Worm (Caenorhabditis elegans): ENCODE results near the gene math-6.
"Not testable (repeated sequence)": the region's sequence is repeated elsewhere in the genome, so short reads cannot be mapped to it uniquely, and the experiment has no call there.

math-6 gene

DNA sequence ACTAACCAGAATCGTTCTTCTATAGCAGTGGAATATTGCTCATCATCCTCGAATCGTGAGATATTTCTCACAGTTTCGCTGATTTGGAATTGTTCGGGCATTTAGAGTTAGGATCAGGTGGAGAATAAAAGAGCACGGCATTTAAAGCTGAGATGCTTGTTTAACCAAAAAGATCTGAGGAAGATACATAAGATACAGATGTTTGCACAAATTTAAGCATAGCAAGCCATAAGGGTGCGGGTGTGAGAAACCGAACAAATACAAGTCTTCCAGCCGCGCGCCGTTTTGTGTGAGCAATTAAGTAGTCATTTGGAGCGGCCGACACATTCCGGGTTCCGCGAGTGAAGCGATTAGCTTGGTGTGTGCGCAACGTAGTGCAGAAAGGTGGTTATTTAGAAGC is 1.8 kb upstream of the math-6 start, which contains the start of gene math-7:
Gene math-7 (minus strand): TSS at position 101 of the 400 bp plus-strand sequence.
- no peak for TF ChIP-seq unc-62 (GFP tag; optimal IDR thresholded peaks at IDR 0.05)

DNA sequence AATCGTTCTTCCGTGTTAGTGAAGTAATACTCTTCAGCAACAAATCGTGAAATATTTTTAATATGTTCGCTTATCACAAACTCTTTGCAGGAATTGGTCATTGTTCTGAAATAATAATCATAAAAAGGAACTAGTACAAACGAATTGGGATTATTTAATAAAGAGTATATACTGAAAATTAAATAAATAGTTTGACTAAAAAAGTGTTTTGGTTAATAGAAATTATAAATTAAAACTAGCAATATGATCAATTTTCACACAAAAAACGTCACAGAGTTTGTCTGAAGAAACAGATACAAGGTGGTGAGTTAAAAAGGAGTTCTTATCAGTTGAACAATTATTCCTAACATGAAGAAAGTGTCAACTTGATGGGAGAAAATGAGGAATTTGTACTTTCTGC is 1.8 kb downstream of the math-6 start, which contains the start of gene math-5:
Gene math-5 (minus strand): TSS at position 101 of the 400 bp plus-strand sequence.
- TF ChIP-seq unc-62 (GFP tag; optimal IDR thresholded peaks at IDR 0.05): no peak

DNA sequence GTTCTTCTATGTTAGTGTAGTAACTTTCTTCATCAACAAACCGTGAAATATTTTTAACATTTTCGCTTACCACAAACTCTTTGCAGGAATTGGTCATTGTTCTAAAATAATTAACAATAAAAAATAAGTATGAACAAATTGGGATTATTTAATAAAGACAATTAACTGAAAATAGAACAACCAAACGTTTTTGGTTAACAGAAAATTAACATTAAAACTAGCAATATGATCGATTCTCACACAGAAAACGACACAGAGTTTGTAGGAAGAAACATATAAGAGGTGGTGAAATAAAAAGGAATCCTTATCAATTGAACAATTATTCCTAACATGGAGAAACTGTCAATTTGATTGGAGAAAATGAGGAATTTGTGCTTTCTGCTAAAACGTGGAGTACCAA is 5.9 kb downstream of the math-6 start, which contains the start of gene math-16:
Gene math-16 (minus strand): TSS at position 101 of the 400 bp plus-strand sequence.
- TF ChIP-seq unc-62 (GFP tag; optimal IDR thresholded peaks at IDR 0.05): no peak

DNA sequence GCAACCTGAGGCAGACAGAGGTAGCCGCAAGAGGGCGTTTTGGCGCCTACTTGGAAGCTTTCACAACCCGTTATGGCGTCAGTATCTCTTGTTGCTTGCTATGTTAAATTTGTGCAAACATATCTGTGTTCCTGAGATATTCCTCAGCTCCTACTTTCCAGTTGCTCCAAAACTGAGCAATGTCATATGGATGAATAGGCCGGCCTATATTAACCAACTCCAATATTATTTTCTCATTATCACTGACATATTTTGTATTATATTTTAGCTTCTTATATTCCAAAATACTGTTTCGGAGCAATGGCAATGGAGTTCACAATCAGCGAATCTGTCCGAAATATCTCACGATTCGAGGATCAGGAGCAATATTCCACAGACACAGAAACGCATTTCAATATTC is 8.9 kb downstream of the math-6 start, which contains the start of gene math-13:
Gene math-13 (plus strand): TSS at position 301 of the 400 bp plus-strand sequence.
- TF ChIP-seq unc-62 (GFP tag; optimal IDR thresholded peaks at IDR 0.05): no peak

DNA sequence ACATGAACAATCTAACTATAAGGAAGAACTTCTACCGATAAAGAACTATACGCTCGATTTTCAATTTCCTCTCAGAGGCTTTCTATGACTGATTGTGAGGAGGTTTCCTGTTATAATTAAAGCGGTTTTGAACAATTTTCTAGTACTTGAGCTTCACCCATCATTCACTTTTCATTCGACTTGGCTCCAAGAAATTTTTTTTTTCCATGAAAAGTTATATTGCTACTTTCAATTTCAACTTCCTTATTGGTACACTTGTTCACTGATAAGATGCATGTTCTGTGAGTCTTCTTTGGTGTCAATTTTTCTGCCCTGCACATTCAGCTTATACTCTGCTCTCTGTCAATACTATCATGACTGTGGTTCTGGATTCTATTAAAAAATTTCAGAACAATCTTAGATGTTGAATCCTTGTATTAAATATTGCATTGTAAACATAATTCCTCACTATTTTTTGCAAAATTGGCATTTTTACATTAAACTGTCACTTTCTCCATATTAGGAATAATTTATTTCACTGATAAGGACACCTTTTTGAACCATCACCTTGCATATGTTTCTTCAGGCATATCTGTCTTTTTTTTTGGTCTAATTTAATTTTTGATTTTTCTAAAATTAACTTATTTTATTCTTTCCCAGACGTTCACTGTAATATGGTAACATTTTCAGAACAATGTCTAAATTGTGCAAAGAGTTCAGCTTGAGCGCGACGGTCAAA is 13.5 kb downstream of the math-6 start, which contains the start of gene math-10:
Gene math-10 (plus strand): TSS at position 668 of the 718 bp plus-strand sequence.
- no peak for TF ChIP-seq unc-62 (GFP tag; optimal IDR thresholded peaks at IDR 0.05)

DNA sequence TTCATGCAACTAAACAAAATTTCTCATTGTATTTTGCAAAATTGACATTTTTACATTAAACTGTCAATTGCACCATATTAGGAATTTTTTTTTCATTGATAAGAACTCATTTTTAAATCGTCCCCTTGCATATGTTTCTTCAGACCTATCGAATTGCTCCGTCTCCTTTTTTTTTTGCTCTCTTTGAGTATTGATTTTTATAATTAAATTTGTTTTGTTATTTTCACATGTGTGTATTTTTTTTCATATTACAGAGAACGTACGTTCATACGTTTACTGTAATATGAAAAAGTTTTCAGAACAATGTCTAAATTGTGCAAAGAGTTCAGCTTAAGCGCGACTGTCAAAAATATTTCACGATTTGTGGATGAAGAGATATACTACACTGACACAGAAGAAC is 15.4 kb downstream of the math-6 start, which contains the start of gene math-14:
Gene math-14 (plus strand): TSS at position 301 of the 400 bp plus-strand sequence.
- no peak for TF ChIP-seq unc-62 (GFP tag; optimal IDR thresholded peaks at IDR 0.05)

DNA sequence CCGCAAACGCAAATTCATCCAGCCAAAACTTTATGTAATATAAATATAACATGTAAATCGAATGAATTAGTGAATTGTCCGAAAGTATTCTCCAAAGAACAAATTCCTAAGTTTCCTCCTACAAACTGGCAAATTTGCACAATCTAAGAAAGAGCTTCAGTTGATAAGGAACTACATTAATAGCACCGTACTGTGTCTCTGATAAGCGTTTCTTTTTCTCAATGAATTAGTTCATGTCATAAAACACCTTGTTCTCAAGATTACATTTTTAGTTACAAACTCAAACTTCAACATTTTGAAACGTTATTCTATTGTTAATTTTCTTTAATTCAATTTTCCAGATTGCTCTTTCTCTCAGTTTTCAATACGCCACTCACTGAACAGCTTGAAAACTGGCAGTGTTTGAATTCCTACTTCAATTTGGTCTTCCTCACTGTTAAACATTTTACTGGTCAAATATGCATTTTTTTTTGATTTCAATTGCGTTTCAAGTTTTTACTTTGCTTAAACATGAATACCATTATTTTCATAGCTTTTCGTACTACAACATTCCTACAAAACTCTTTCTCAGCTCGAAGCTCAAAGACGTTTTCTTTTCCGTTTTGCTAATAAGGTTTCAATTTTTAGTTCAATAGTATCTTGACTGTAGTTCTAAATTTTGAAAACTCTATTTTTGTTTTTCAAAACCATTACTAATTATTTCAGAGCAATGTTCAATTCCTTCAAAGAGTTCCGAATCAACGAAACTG is 18.7 kb downstream of the math-6 start, which contains the start of gene math-15:
Gene math-15 (plus strand): TSS at position 699 of the 749 bp plus-strand sequence.
- no peak for TF ChIP-seq unc-62 (GFP tag; optimal IDR thresholded peaks at IDR 0.05)

DNA sequence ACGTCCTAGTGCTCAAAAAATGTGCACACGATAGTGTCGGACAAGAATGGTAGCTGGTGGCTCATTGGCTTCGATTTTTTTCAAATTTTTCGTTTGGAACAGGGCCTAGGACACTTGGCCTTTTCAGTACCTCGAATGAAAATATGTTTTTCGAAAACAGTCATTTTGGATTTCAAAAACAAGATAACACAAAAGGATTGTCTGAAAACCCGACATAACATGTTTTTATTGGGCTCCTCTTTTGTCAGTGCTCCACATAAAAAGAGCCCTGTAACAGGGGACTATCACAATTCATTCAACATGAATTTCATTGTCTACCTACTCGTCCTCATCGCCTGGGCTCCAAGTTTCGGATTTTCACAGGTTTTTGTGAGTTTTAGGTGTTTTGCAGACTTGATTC is 20.3 kb downstream of the math-6 start, which contains the start of gene C16C4.17:
Gene C16C4.17 (plus strand): TSS at position 301 of the 400 bp plus-strand sequence.
- no peak for TF ChIP-seq unc-62 (GFP tag; optimal IDR thresholded peaks at IDR 0.05)

DNA sequence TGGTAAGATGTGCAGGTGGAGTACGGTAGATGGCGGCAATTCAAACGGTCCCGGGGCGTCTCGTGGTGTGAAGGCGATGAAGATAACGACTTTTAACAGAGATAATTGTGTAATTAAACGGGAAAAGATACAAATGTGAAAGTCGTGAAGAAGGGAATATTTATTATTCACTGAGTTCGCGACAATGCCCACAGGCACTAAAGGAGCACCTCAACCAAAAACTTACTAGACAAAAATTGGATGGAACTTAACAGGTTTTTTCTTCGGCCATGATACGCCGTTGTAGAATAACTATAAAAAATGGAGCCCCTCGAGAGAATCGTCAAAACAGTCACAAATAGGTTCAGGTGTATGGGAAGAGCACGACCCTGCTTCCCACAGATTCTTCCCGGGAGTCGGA is 22.2 kb downstream of the math-6 start, which contains the start of gene fbxb-98:
Gene fbxb-98 (plus strand): TSS at position 301 of the 400 bp plus-strand sequence.
- not testable (repeated sequence) for TF ChIP-seq unc-62 (GFP tag; optimal IDR thresholded peaks at IDR 0.05)

DNA sequence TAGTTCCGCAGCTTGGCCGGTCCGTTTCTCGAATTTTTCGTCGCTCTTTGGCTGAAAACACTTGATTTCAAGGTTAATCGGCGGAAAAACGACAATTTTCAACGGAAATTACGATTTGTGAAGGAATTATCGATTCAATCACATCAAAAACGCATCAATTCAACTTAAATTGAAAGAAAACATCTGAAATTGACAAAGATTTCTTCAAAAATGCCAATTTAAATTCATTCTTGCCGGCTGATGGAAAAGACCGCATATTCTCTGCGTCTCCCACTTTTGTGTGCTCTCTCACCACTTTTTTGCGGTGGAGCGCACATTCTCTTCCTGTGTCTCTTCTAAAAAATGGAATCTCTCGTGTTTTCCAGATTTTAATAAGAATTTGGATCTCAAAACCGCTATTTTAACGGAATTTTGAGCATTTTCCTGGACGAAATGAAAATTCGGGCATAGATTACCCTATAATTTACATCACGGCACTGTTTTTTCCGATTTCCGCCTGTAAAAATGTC is 23.2 kb downstream of the math-6 start, which contains the start of gene C16C4.18:
Gene C16C4.18 (minus strand): TSS at position 51 of the 509 bp plus-strand sequence.
- not testable (repeated sequence) for TF ChIP-seq unc-62 (GFP tag; optimal IDR thresholded peaks at IDR 0.05)

DNA sequence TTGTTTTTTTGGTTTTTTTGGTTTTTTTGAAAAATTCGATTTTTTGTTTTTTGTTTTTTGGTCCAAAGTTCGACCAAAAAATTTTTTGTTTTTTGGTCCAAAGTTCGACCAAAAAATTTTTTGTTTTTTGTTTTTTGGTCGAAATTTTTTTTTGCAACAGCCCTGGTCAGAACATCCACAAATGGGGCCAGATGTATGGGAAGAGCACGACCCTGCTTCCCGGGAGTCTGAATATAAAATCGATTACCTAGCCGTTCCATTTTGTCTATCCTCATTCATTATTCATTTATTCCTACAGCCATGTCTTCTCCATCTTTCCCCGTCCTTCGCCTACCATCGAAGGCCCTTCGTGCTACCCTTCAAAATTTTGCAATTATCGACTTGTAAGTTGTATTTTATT is 30.4 kb downstream of the math-6 start, which contains the start of gene fbxb-95:
Gene fbxb-95 (plus strand): TSS at position 301 of the 400 bp plus-strand sequence.
- TF ChIP-seq unc-62 (GFP tag; optimal IDR thresholded peaks at IDR 0.05): not testable (repeated sequence)

DNA sequence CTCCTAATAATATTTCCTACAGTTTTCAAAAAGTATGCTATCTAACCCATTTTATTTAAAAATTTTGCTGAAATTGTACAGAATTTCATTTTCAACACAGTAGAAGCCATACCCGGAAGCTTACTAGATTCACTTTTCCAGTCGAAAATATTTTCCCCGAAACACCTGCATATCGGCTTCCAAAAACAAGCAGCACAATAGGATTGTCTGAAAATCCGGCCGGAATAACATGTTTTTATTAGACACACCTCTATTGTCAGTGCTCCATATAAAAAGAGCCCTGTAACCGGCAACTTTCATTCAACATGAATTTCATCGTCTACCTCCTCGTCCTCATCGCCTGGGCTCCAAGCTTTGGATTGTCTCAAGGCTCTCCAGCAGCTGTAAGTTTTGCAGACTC is 32.0 kb downstream of the math-6 start, which contains the start of gene C52E2.2:
Gene C52E2.2 (plus strand): TSS at position 301 of the 400 bp plus-strand sequence.
- no peak for TF ChIP-seq unc-62 (GFP tag; optimal IDR thresholded peaks at IDR 0.05)

DNA sequence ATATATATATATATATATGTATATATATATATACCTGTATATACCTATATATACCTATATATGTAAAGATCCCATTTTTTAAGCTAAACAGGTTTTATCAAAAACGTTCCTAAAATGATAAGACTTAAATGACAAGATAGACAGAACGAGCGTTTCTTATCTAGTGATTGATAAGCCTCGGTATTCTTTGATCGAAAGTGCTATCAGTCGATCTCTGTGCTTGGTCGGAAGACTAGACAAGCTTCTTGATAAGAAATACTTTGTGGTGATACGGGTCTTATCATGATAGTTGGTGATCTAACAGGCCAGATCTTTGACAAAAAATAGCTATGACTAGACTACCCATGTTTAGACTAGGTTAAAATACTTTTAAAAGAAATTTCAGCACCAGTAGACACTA is 32.8 kb downstream of the math-6 start:
- TF ChIP-seq unc-62 (GFP tag; optimal IDR thresholded peaks at IDR 0.05): no peak

DNA sequence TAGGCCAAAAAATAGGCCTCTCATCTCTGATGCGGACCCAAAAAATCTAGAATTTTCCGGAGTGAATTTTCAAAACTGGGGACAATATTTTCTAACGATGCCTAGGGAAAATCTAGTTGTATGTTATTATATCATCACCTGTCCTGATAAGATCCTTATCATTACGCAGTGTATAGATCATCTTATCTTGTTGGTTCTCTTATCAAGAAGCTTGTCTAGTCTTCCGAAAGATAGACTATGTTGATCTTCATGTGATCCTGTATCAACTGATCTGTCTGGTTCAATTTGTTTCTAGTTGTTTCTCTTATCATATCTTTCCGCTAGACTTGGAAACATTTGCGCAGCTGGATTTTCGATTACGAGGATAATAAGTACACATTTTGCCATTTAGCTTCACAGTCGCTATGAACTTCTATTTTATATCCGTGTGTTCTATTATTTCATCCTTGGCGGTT is 33.7 kb downstream of the math-6 start, which contains the start of gene C52E2.3:
Gene C52E2.3 (plus strand): TSS at position 405 of the 455 bp plus-strand sequence.
- no peak for TF ChIP-seq unc-62 (GFP tag; optimal IDR thresholded peaks at IDR 0.05)

DNA sequence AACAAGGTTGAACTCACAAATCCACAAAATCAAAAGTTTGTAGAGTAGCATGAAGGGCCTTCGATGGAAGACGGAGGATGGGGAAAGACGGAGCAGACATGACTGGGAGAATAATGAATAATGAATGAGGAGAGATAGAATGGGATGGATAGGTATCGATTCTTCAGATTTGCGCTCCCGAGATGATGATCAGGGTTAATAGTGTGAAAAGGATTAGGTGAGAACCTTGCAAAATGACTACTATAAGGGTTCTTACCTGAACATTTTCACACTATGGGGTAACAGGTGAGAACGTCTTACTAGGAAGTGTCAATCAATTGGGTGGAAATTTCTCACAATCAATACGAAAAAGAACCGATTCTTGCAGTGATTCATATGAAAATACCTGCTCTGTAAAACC is 34.2 kb downstream of the math-6 start, which contains the start of gene fbxb-96:
Gene fbxb-96 (minus strand): TSS at position 101 of the 400 bp plus-strand sequence.
- TF ChIP-seq unc-62 (GFP tag; optimal IDR thresholded peaks at IDR 0.05): no peak
